Fruit fly (Drosophila melanogaster) Kc167 (cell line): ENCODE data around the gene CG18404.

Experiments used
- Myc ChIP-seq: fragments of >200 bp; optimal IDR thresholded peaks from 2 replicates; lab custom pipeline; 2017; ENCODE audit warnings: missing external identifiers
- h ChIP-seq: fragments of >200 bp; optimal IDR thresholded peaks from 3 replicates; lab custom pipeline; 2018; ENCODE audit warnings: missing external identifiers
- psq ChIP-seq: fragments of >200 bp; optimal IDR thresholded peaks from 2 replicates; lab custom pipeline; 2017; ENCODE audit warnings: missing external identifiers
- ttk ChIP-seq: sonication (Bioruptor generic); optimal IDR thresholded peaks from 2 replicates; lab custom pipeline; 2017; ENCODE audit warnings: missing external identifiers

- no peak for TF ChIP-seq ttk (lab: Kevin White, UChicago)
- TF ChIP-seq Myc (lab: Kevin White, UChicago): no peak
- no peak for TF ChIP-seq h (lab: Kevin White, UChicago)
- no peak for TF ChIP-seq psq (lab: Kevin White, UChicago)
These were observed 16.0 kb upstream of the CG18404 start for dm6 chr3R:30236994-30237393.
